Comparison of ENCODE assay signal across 2 fruit fly cellular contexts in genomic region chr2L:5022602-5023001, dm6.
TF ChIP-seq lines count a peak whose summit lies in the region.

No protein-coding gene starts in this region.

- no peak for TF ChIP-seq CTCF in whole organism, embryonic (GFP tag; optimal IDR thresholded peaks at IDR 0.05; lab: Kevin White, UChicago)

TF ChIP-seq in whole organism, embryonic, 481 proteins besides CTCF, POLR2A, EP300 and RAD21:
- TF ChIP-seq twi (tag; optimal IDR thresholded peaks at IDR 0.05; lab: Kevin White, UChicago) (peak; percentile 79), CG18619 (GFP tag; optimal IDR thresholded peaks at IDR 0.05; lab: Kevin White, UChicago) (no peak), CG15601 (tag; optimal IDR thresholded peaks at IDR 0.05; lab: Kevin White, UChicago) (no peak), Fer2 (tag; optimal IDR thresholded peaks at IDR 0.05; lab: Kevin White, UChicago) (no peak), Ets65A (GFP tag; lab: Kevin White, UChicago) (peak; percentile 88), CG6689 (GFP tag; IDR thresholded peaks at IDR 0.05; lab: Robert Waterston, UW) (no peak), abd-A (tag; optimal IDR thresholded peaks at IDR 0.05; lab: Kevin White, UChicago) (no peak)
TF ChIP-seq in whole organism, embryonic: peak in this region for 2.

TF ChIP-seq in whole organism, prepupa, 60 proteins besides CTCF, POLR2A, EP300 and RAD21:
- peak; percentile 22 for TF ChIP-seq svp (GFP tag; lab: Kevin White, UChicago)
- TF ChIP-seq dsx (GFP tag; optimal IDR thresholded peaks at IDR 0.05; lab: Kevin White, UChicago; ENCODE audit: poor library complexity, severe bottlenecking): no peak
